Worm (Caenorhabditis elegans): Measurements from ENCODE around the gene ldh-1.

- TF ChIP-seq unc-62 (GFP tag; optimal IDR thresholded peaks at IDR 0.05), result no peak
- TF ChIP-seq snpc-4 (tag; optimal IDR thresholded peaks at IDR 0.05), result no peak
- TF ChIP-seq ces-1 (GFP tag; optimal IDR thresholded peaks at IDR 0.05), result no peak
- no peak for TF ChIP-seq ztf-11 (tag; optimal IDR thresholded peaks at IDR 0.05)
- TF ChIP-seq lin-13 (tag; optimal IDR thresholded peaks at IDR 0.05), result no peak
- no peak for TF ChIP-seq pha-4 (tag; optimal IDR thresholded peaks at IDR 0.05)
- no peak for TF ChIP-seq elt-1 (tag; optimal IDR thresholded peaks at IDR 0.05; ENCODE audit: borderline replicate concordance, insufficient read depth)
Observed at ce11 chrII:11727438-11727837, 3.4 kb downstream of the ldh-1 start.
